Worm (Caenorhabditis elegans) whole organism, L3 larva: ENCODE results near the gene T22E5.1.

Experiments
- aly-2 ChIP-seq: fragments of 150-350 bp; optimal IDR thresholded peaks from 2 replicates; lab custom pipeline; 2014; ENCODE audit warnings: missing biosample characterization, missing genetic modification characterization
- ceh-16 ChIP-seq: sonication (generic microtip); optimal IDR thresholded peaks from 2 replicates; lab custom pipeline; 2017; ENCODE audit warnings: missing biosample characterization, missing genetic modification characterization
- ceh-28 ChIP-seq: fragments of 150-350 bp; optimal IDR thresholded peaks from 2 replicates; lab custom pipeline; 2014; ENCODE audit warnings: missing biosample characterization, missing genetic modification reagents, missing genetic modification characterization
- ceh-82 ChIP-seq: fragments of 150-350 bp; optimal IDR thresholded peaks from 2 replicates; lab custom pipeline; 2014; ENCODE audit warnings: missing biosample characterization, missing genetic modification characterization
- ceh-9 ChIP-seq: sonication (generic microtip); optimal IDR thresholded peaks from 2 replicates; lab custom pipeline; 2018; ENCODE audit warnings: missing biosample characterization, missing genetic modification characterization
- daf-12 ChIP-seq: fragments of 150-350 bp; optimal IDR thresholded peaks from 2 replicates; lab custom pipeline; 2014; ENCODE audit warnings: missing biosample characterization, missing genetic modification reagents, missing genetic modification characterization
- egl-27 ChIP-seq: sonication (generic microtip); optimal IDR thresholded peaks from 4 replicates; lab custom pipeline; 2017; ENCODE audit warnings: missing biosample characterization, missing genetic modification reagents, missing genetic modification characterization
- egl-5 ChIP-seq: fragments of 150-350 bp; optimal IDR thresholded peaks from 2 replicates; lab custom pipeline; 2017; ENCODE audit warnings: missing biosample characterization, missing genetic modification reagents, missing genetic modification characterization, inconsistent platforms
- elt-1 ChIP-seq: fragments of 150-350 bp; optimal IDR thresholded peaks from 2 replicates; lab custom pipeline; 2014; ENCODE audit warnings: missing biosample characterization, missing genetic modification characterization
- elt-2 ChIP-seq: sonication (generic microtip); optimal IDR thresholded peaks from 2 replicates; lab custom pipeline; 2016; ENCODE audit warnings: missing genetic modification reagents, mild to moderate bottlenecking, missing genetic modification characterization, missing compliant biosample characterization
- elt-3 ChIP-seq, 3 experiments: fragments of 150-350 bp in 1 of 3; sonication (generic microtip) in 2 of 3; optimal IDR thresholded peaks; 2 replicates in 2 of 3; 4 replicates in 1 of 3; lab custom pipeline; 2014 to 2017; ENCODE audit warnings: missing biosample characterization in 3 of 3, missing genetic modification characterization in 3 of 3
- eor-1 ChIP-seq, 2 experiments: fragments of 150-350 bp; optimal IDR thresholded peaks; 2 replicates each; lab custom pipeline; 2014 to 2018; ENCODE audit warnings: missing biosample characterization in 2 of 2, missing genetic modification characterization in 2 of 2
- fkh-2 ChIP-seq: fragments of 150-350 bp; optimal IDR thresholded peaks from 2 replicates; lab custom pipeline; 2014; ENCODE audit warnings: missing biosample characterization, missing genetic modification reagents, missing genetic modification characterization
- hmg-11 ChIP-seq: sonication (generic microtip); optimal IDR thresholded peaks from 2 replicates; lab custom pipeline; 2016; ENCODE audit warnings: missing genetic modification characterization, missing compliant biosample characterization
- jun-1 ChIP-seq: fragments of 150-350 bp; optimal IDR thresholded peaks from 2 replicates; lab custom pipeline; 2014; ENCODE audit warnings: missing biosample characterization, missing genetic modification reagents, missing genetic modification characterization
- lin-39 ChIP-seq: fragments of 150-350 bp; optimal IDR thresholded peaks from 2 replicates; lab custom pipeline; 2018; ENCODE audit warnings: missing biosample characterization, missing genetic modification reagents, missing genetic modification characterization
- mml-1 ChIP-seq: fragments of 150-350 bp; sonication (generic microtip); optimal IDR thresholded peaks from 3 replicates; lab custom pipeline; 2014; ENCODE audit warnings: missing biosample characterization, missing genetic modification characterization
- nfya-1 ChIP-seq: sonication (generic microtip); optimal IDR thresholded peaks from 2 replicates; lab custom pipeline; 2017; ENCODE audit warnings: missing genetic modification characterization, mild to moderate bottlenecking, missing compliant biosample characterization, antibody characterized with exemption, moderate library complexity; ENCODE audit not compliant: insufficient read depth
- nhr-12 ChIP-seq: fragments of 150-350 bp; optimal IDR thresholded peaks from 2 replicates; lab custom pipeline; 2014; ENCODE audit warnings: missing biosample characterization, missing genetic modification characterization
- nhr-23 ChIP-seq: fragments of 150-350 bp; optimal IDR thresholded peaks from 2 replicates; lab custom pipeline; 2014; ENCODE audit warnings: missing biosample characterization, missing genetic modification reagents, missing genetic modification characterization
- nhr-237 ChIP-seq: fragments of 150-350 bp; optimal IDR thresholded peaks from 2 replicates; lab custom pipeline; 2014; ENCODE audit warnings: missing biosample characterization, missing genetic modification characterization
- nhr-25 ChIP-seq: sonication (generic microtip); optimal IDR thresholded peaks from 2 replicates; lab custom pipeline; 2017; ENCODE audit warnings: missing biosample characterization, missing genetic modification characterization
- nhr-43 ChIP-seq: sonication (generic microtip); optimal IDR thresholded peaks from 2 replicates; lab custom pipeline; 2016; ENCODE audit warnings: mild to moderate bottlenecking, missing genetic modification characterization, missing compliant biosample characterization; ENCODE audit not compliant: poor library complexity, severe bottlenecking
- nhr-67 ChIP-seq: fragments of 150-350 bp; optimal IDR thresholded peaks from 2 replicates; lab custom pipeline; 2014; ENCODE audit warnings: missing biosample characterization, missing genetic modification characterization
- nhr-77 ChIP-seq: fragments of 150-350 bp; optimal IDR thresholded peaks from 2 replicates; lab custom pipeline; 2014; ENCODE audit warnings: missing biosample characterization, missing genetic modification characterization
- pha-4 ChIP-seq: fragments of 150-350 bp; optimal IDR thresholded peaks from 2 replicates; lab custom pipeline; 2014; ENCODE audit warnings: missing biosample characterization, missing genetic modification reagents, missing genetic modification characterization
- pqm-1 ChIP-seq: fragments of 150-350 bp; optimal IDR thresholded peaks from 2 replicates; lab custom pipeline; 2017; ENCODE audit warnings: missing biosample characterization, missing genetic modification characterization, inconsistent platforms
- sea-2 ChIP-seq: fragments of 150-350 bp; sonication (generic microtip); optimal IDR thresholded peaks from 4 replicates; lab custom pipeline; 2014; ENCODE audit warnings: missing biosample characterization, missing genetic modification reagents, missing genetic modification characterization
- snpc-4 ChIP-seq: fragments of 150-350 bp; optimal IDR thresholded peaks from 2 replicates; lab custom pipeline; 2014; ENCODE audit warnings: missing biosample characterization, missing genetic modification characterization
- tbx-2 ChIP-seq: sonication (generic microtip); optimal IDR thresholded peaks from 2 replicates; lab custom pipeline; 2016; ENCODE audit warnings: mild to moderate bottlenecking, missing genetic modification characterization, missing compliant biosample characterization
- unc-62 ChIP-seq: fragments of 150-350 bp; sonication (generic microtip); optimal IDR thresholded peaks from 4 replicates; lab custom pipeline; 2014; ENCODE audit warnings: missing biosample characterization, missing genetic modification reagents, missing genetic modification characterization
- zag-1 ChIP-seq: fragments of 150-350 bp; optimal IDR thresholded peaks from 2 replicates; lab custom pipeline; 2014; ENCODE audit warnings: missing biosample characterization, missing genetic modification characterization
- ztf-11 ChIP-seq: fragments of 150-350 bp; optimal IDR thresholded peaks from 2 replicates; lab custom pipeline; 2014; ENCODE audit warnings: missing biosample characterization, missing genetic modification characterization
- ztf-4 ChIP-seq: fragments of 150-350 bp; optimal IDR thresholded peaks from 2 replicates; lab custom pipeline; 2014; ENCODE audit warnings: missing biosample characterization, missing genetic modification characterization

Gene T22E5.1

DNA sequence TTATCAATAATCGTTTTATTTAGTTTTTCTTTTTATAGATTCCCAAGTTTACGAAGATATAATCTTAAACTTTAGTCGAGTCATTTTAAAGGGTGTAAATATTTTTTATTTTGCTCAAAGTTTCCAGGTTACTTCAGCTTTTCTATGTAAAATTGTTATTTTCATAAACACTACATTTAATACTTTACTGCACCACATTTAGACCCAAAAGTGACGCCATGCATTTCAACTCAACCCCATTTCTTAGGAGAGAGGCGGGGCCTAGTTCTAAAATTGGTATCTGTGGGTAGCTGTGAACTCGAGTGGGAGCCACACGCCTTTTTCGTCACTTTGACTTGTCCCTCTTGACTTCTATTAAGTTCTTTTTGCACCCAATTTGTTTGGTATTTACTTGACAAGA lies at the start of gene T22E5.1:
TSS of gene T22E5.1 (plus strand) at position 301 of the 400 bp plus-strand sequence.
- TF ChIP-seq pqm-1 (tag; lab: Kevin White, UChicago), result no peak
- TF ChIP-seq egl-5 (tag; lab: Kevin White, UChicago), result no peak
- no peak for TF ChIP-seq nhr-43 (tag; lab: Kevin White, UChicago)
- no peak for TF ChIP-seq egl-27
- no peak for TF ChIP-seq pha-4 (tag; lab: Kevin White, UChicago)

DNA sequence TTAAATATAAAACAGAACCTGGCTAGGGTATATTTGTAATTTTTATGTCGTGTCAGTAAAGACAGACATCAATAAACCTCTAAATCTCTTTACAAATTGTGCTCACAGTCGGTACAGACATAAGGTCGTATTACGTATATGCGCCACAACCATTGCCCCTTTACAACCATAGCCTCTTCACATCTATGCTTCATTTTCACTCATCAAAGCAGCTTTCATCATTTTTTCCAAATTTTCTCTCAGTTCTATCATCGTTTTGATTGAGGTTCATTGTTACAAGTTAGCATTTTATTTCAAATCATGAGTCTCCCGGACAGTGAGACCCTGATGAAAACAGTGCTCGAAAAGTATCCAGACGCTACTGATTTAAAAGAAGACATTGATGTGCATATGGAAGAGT lies 48.5 kb upstream of the T22E5.1 start, which contains the start of gene C03B1.4:
TSS of gene C03B1.4 (plus strand) at position 301 of the 400 bp plus-strand sequence.
- no peak for TF ChIP-seq zag-1
- TF ChIP-seq jun-1, result no peak
- no peak for TF ChIP-seq lin-39 (tag; lab: Kevin White, UChicago)
- TF ChIP-seq sea-2 (GFP tag; lab: Kevin White, UChicago), result no peak
- no peak for TF ChIP-seq ceh-9
- no peak for TF ChIP-seq snpc-4
- TF ChIP-seq ztf-4 (tag; lab: Kevin White, UChicago), result no peak
- no peak for TF ChIP-seq nhr-67 (tag; lab: Kevin White, UChicago)
- TF ChIP-seq elt-3 (tag; optimal IDR thresholded peaks at IDR 0.05; lab: Kevin White, UChicago), result no peak
- no peak for TF ChIP-seq hmg-11 (tag; lab: Kevin White, UChicago)
- TF ChIP-seq nfya-1 (tag; lab: Kevin White, UChicago), result no peak
- TF ChIP-seq, all 47 proteins: peak for 0

DNA sequence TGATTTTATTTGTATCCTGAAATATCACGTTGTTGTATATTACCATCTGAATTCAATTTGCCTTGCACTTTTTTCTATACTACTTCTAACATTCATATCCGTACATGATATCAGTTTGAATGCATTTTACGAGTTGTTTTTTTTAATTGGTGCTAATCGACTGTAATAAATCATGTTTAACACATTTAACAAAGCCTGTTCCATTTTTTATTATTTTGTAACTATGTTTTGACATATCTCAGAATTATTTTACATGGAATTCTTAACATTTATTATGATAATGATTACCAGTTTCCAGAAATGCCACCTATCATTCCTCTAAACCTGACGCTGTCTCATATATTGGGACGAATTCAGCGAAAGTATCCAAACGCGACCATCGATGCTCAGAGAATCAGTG lies 47.0 kb upstream of the T22E5.1 start, which contains the start of gene C03B1.3:
TSS of gene C03B1.3 (plus strand) at position 301 of the 400 bp plus-strand sequence.
- TF ChIP-seq nhr-43 (tag; lab: Kevin White, UChicago), result no peak
- no peak for TF ChIP-seq ceh-82 (tag; lab: Kevin White, UChicago)
- no peak for TF ChIP-seq elt-3 (tag; optimal IDR thresholded peaks at IDR 0.05; lab: Kevin White, UChicago)
- no peak for TF ChIP-seq unc-62
- TF ChIP-seq nhr-77 (tag; lab: Kevin White, UChicago), result no peak
- no peak for TF ChIP-seq zag-1
- no peak for TF ChIP-seq nhr-12 (tag; lab: Kevin White, UChicago)
- TF ChIP-seq snpc-4, result no peak
- no peak for TF ChIP-seq fkh-2 (tag; lab: Kevin White, UChicago)
- no peak for TF ChIP-seq tbx-2 (tag; lab: Kevin White, UChicago)
- no peak for TF ChIP-seq aly-2
- no peak for TF ChIP-seq nhr-25 (tag; lab: Kevin White, UChicago)
- no peak for TF ChIP-seq nhr-237 (tag; lab: Kevin White, UChicago)
- TF ChIP-seq nhr-67 (tag; lab: Kevin White, UChicago), result no peak
- TF ChIP-seq elt-2 (tag; lab: Kevin White, UChicago), result no peak
- TF ChIP-seq elt-1 (tag; lab: Kevin White, UChicago), result no peak

ce11 chrX:6369717-6370116 lies 43.0 kb upstream of the T22E5.1 start, which contains the start of gene C03B1.2:
Gene C03B1.2, plus strand, starts transcription at chrX:6370017.
- TF ChIP-seq ztf-11, result no peak
- no peak for TF ChIP-seq eor-1 (tag; optimal IDR thresholded peaks at IDR 0.05; lab: Kevin White, UChicago)
- no peak for TF ChIP-seq ceh-28 (tag; lab: Kevin White, UChicago)
- TF ChIP-seq unc-62, result no peak
- TF ChIP-seq ztf-4 (tag; lab: Kevin White, UChicago), result no peak
- TF ChIP-seq mml-1 (tag; lab: Kevin White, UChicago), result no peak
- no peak for TF ChIP-seq nhr-67 (tag; lab: Kevin White, UChicago)
- no peak for TF ChIP-seq ceh-16 (tag; lab: Kevin White, UChicago)
- TF ChIP-seq jun-1, result no peak
- TF ChIP-seq fkh-2 (tag; lab: Kevin White, UChicago), result no peak
- no peak for TF ChIP-seq daf-12 (tag; lab: Kevin White, UChicago)
- no peak for TF ChIP-seq egl-5 (tag; lab: Kevin White, UChicago)
- TF ChIP-seq hmg-11 (tag; lab: Kevin White, UChicago), result no peak
- no peak for TF ChIP-seq nhr-23 (tag; lab: Kevin White, UChicago)
- TF ChIP-seq nhr-237 (tag; lab: Kevin White, UChicago), result no peak
- no peak for TF ChIP-seq nhr-77 (tag; lab: Kevin White, UChicago)
- TF ChIP-seq, all 47 proteins: peak for 0
